Fruit fly (Drosophila melanogaster) whole organism, prepupa: ENCODE data around the gene homer.

Source experiments
- Blimp-1 ChIP-seq: fragments of 200-800 bp; sonication (Bioruptor generic); optimal IDR thresholded peaks from 3 replicates; lab custom pipeline; 2017; ENCODE audit warnings: missing biosample characterization, missing genetic modification characterization, mild to moderate bottlenecking, moderate library complexity, missing genetic modification reagents
- CG10669 ChIP-seq: fragments of 200-800 bp; sonication (Bioruptor generic); optimal IDR thresholded peaks from 3 replicates; lab custom pipeline; 2018; ENCODE audit warnings: missing biosample characterization, mild to moderate bottlenecking, missing genetic modification characterization, moderate library complexity
- CG11762 ChIP-seq: fragments of 200-800 bp; sonication (Bioruptor generic); optimal IDR thresholded peaks from 3 replicates; lab custom pipeline; 2016; ENCODE audit warnings: missing biosample characterization, missing genetic modification characterization; ENCODE audit not compliant: insufficient read depth
- CG11902 ChIP-seq: fragments of 200-800 bp; sonication (Bioruptor generic); optimal IDR thresholded peaks from 3 replicates; lab custom pipeline; 2016; ENCODE audit warnings: missing biosample characterization, missing genetic modification characterization
- CG1621 ChIP-seq: fragments of 200-800 bp; sonication (Bioruptor generic); optimal IDR thresholded peaks from 3 replicates; lab custom pipeline; 2018; ENCODE audit warnings: missing biosample characterization, mild to moderate bottlenecking, missing genetic modification characterization
- CG16779 ChIP-seq: fragments of 200-800 bp; sonication (Bioruptor generic); optimal IDR thresholded peaks from 3 replicates; lab custom pipeline; 2017; ENCODE audit warnings: missing biosample characterization, mild to moderate bottlenecking, missing genetic modification characterization
- CG4318 ChIP-seq: fragments of 200-800 bp; sonication (Bioruptor generic); optimal IDR thresholded peaks from 3 replicates; lab custom pipeline; 2017; ENCODE audit warnings: missing biosample characterization, mild to moderate bottlenecking, missing genetic modification characterization
- CG6163 ChIP-seq: fragments of 200-800 bp; sonication (Bioruptor generic); IDR thresholded peaks from 3 replicates; pipeline ENCODE4 v1.3.6; 2022; ENCODE audit warnings: missing biosample characterization, missing genetic modification characterization
- CG6276 ChIP-seq: fragments of 200-800 bp; sonication (Bioruptor generic); optimal IDR thresholded peaks from 2 replicates; lab custom pipeline; 2017; ENCODE audit warnings: missing biosample characterization, mild to moderate bottlenecking, missing genetic modification characterization
- CG6792 ChIP-seq: fragments of 200-800 bp; sonication (Bioruptor generic); optimal IDR thresholded peaks from 3 replicates; lab custom pipeline; 2016; ENCODE audit warnings: missing biosample characterization, missing genetic modification characterization
- CG6808 ChIP-seq: fragments of 200-800 bp; sonication (Bioruptor generic); optimal IDR thresholded peaks from 3 replicates; lab custom pipeline; 2017; ENCODE audit warnings: missing biosample characterization, missing genetic modification characterization, mild to moderate bottlenecking, moderate library complexity, missing genetic modification reagents
- CG8119 ChIP-seq: fragments of 200-800 bp; sonication (Bioruptor generic); IDR thresholded peaks from 3 replicates; pipeline ENCODE4 v1.3.6; 2022; ENCODE audit warnings: missing biosample characterization, missing genetic modification characterization
- CG8632 ChIP-seq: fragments of 200-800 bp; sonication (Bioruptor generic); optimal IDR thresholded peaks from 3 replicates; lab custom pipeline; 2016; ENCODE audit warnings: missing biosample characterization, missing genetic modification characterization
- CG9139 ChIP-seq: fragments of 200-800 bp; sonication (Bioruptor generic); optimal IDR thresholded peaks from 3 replicates; lab custom pipeline; 2017; ENCODE audit warnings: missing biosample characterization, mild to moderate bottlenecking, missing genetic modification characterization
- Eip75B ChIP-seq: fragments of 200-800 bp; sonication (Bioruptor generic); optimal IDR thresholded peaks from 3 replicates; lab custom pipeline; 2016; ENCODE audit warnings: missing biosample characterization, missing genetic modification characterization
- Eip78C ChIP-seq: fragments of 200-800 bp; sonication (Bioruptor generic); peaks from one replicate; lab custom pipeline; 2016; ENCODE audit warnings: missing biosample characterization, missing genetic modification characterization
- Ets21C ChIP-seq: fragments of 200-800 bp; sonication (Bioruptor generic); optimal IDR thresholded peaks from 3 replicates; lab custom pipeline; 2016; ENCODE audit warnings: missing biosample characterization, missing genetic modification characterization
- Gug ChIP-seq: fragments of 200-800 bp; sonication (Bioruptor generic); IDR thresholded peaks from 2 replicates; pipeline ENCODE4 v1.3.6; 2022; ENCODE audit warnings: missing biosample characterization, missing genetic modification characterization
- Hr38 ChIP-seq: sonication (Bioruptor generic); optimal IDR thresholded peaks from 2 replicates; lab custom pipeline; 2016; ENCODE audit warnings: missing biosample characterization, missing genetic modification characterization
- Lpt ChIP-seq: fragments of 200-800 bp; sonication (Bioruptor generic); optimal IDR thresholded peaks from 3 replicates; lab custom pipeline; 2016; ENCODE audit warnings: missing biosample characterization, missing genetic modification characterization
- Met ChIP-seq: fragments of 200-800 bp; sonication (Bioruptor generic); optimal IDR thresholded peaks from 3 replicates; lab custom pipeline; 2016; ENCODE audit warnings: missing biosample characterization, missing genetic modification characterization
- Smox ChIP-seq: fragments of 200-800 bp; sonication (Bioruptor generic); optimal IDR thresholded peaks from 3 replicates; lab custom pipeline; 2016; ENCODE audit warnings: missing biosample characterization, missing genetic modification characterization
- Sox102F ChIP-seq: fragments of 200-800 bp; sonication (Bioruptor generic); optimal IDR thresholded peaks from 2 replicates; lab custom pipeline; 2016; ENCODE audit warnings: missing biosample characterization, mild to moderate bottlenecking, missing genetic modification characterization
- Sox15 ChIP-seq: fragments of 200-800 bp; sonication (Bioruptor generic); optimal IDR thresholded peaks from 3 replicates; lab custom pipeline; 2016; ENCODE audit warnings: missing biosample characterization, missing genetic modification characterization
- achi ChIP-seq: fragments of 200-800 bp; sonication (Bioruptor generic); optimal IDR thresholded peaks from 3 replicates; lab custom pipeline; 2016; ENCODE audit warnings: missing biosample characterization, missing genetic modification characterization
- dac ChIP-seq: fragments of 200-800 bp; sonication (Bioruptor generic); optimal IDR thresholded peaks from 2 replicates; lab custom pipeline; 2017; ENCODE audit warnings: missing biosample characterization, mild to moderate bottlenecking, missing genetic modification characterization
- dsx ChIP-seq: fragments of 200-800 bp; optimal IDR thresholded peaks from 3 replicates; lab custom pipeline; 2019; ENCODE audit warnings: missing biosample characterization, mild to moderate bottlenecking, missing genetic modification characterization, moderate library complexity; ENCODE audit not compliant: poor library complexity, severe bottlenecking
- esn ChIP-seq: fragments of 200-800 bp; sonication (Bioruptor generic); optimal IDR thresholded peaks from 2 replicates; lab custom pipeline; 2016; ENCODE audit warnings: missing biosample characterization, mild to moderate bottlenecking, missing genetic modification characterization, moderate library complexity
- fd59A ChIP-seq: fragments of 200-800 bp; sonication (Bioruptor generic); optimal IDR thresholded peaks from 2 replicates; lab custom pipeline; 2017; ENCODE audit warnings: missing biosample characterization, mild to moderate bottlenecking, missing genetic modification characterization, missing genetic modification reagents
- fd85E ChIP-seq: fragments of 200-800 bp; sonication (Bioruptor generic); optimal IDR thresholded peaks from 3 replicates; lab custom pipeline; 2016; ENCODE audit warnings: missing biosample characterization, missing genetic modification characterization
- fkh ChIP-seq: fragments of 200-800 bp; sonication (Bioruptor generic); optimal IDR thresholded peaks from 3 replicates; lab custom pipeline; 2017; ENCODE audit warnings: missing biosample characterization, mild to moderate bottlenecking, missing genetic modification characterization, moderate library complexity
- lz ChIP-seq: fragments of 200-800 bp; sonication (Bioruptor generic); optimal IDR thresholded peaks from 3 replicates; lab custom pipeline; 2016; ENCODE audit warnings: missing biosample characterization, missing genetic modification characterization
- net ChIP-seq: fragments of 200-800 bp; sonication (Bioruptor generic); optimal IDR thresholded peaks from 3 replicates; lab custom pipeline; 2016; ENCODE audit warnings: missing biosample characterization, missing genetic modification characterization
- pdm3 ChIP-seq: fragments of 200-800 bp; sonication (Bioruptor generic); optimal IDR thresholded peaks from 3 replicates; lab custom pipeline; 2016; ENCODE audit warnings: missing biosample characterization, missing genetic modification characterization
- ss ChIP-seq, 2 experiments: fragments of 200-800 bp; sonication (Bioruptor generic); optimal IDR thresholded peaks; 2 replicates in 1 of 2; 3 replicates in 1 of 2; lab custom pipeline; 2017 to 2018; ENCODE audit warnings: mild to moderate bottlenecking in 2 of 2, missing biosample characterization in 2 of 2, missing genetic modification characterization in 2 of 2, moderate library complexity in 1 of 2
- topi ChIP-seq: fragments of 200-800 bp; sonication (Bioruptor generic); optimal IDR thresholded peaks from 3 replicates; lab custom pipeline; 2016; ENCODE audit warnings: missing biosample characterization, missing genetic modification characterization
- vri ChIP-seq: fragments of 200-800 bp; sonication (Bioruptor generic); optimal IDR thresholded peaks from 3 replicates; lab custom pipeline; 2016; ENCODE audit warnings: missing biosample characterization, mild to moderate bottlenecking, missing genetic modification characterization

The homer gene

DNA sequence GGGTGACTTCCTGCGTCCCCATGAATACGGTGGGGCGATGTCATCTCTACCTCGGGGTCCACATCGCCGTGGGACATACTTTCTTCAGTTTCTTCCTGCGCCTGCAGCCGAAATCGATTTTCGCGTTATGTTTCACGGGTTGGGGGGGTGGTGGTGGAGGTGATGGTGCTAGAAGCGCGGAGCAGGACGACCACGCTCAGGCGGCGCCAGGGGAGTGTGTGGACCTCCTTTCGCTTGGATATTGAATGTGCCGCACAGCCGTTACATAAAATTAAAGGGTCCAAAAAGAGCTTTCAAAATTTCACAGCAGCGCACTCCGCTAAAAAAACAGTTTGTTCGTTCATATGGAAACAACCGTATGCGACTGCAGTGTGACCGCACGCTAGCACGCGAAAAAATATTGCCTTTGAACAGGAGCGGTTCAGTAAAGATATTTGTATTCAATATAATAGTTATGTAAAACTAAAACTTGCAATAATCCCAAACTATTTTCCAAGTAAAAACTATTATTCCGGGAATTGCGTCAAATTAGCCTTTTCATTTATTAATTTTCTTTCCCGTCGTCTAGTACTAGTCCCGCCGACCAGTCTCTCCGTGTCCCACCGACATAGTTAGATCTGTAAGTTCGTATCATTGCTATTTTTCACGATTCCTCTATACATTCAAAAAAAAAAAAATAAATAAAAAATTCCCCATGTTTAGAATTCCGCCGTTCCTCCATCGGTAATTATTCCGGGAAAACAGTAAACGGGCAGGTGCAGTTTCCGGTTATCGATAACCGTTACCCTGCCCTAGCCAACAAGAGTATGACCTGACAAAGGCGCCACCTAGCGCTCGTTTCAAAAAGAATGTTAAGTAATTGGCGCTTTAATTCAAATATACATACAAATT, 38.9 kb downstream of the homer start, which contains the start of gene Nhe3 (continued):
- peak; percentile 71 for TF ChIP-seq Sox15
- TF ChIP-seq Eip78C (GFP tag; lab: Kevin White, UChicago): peak; percentile 94
- TF ChIP-seq CG4318 (GFP tag; lab: Kevin White, UChicago): no peak
- TF ChIP-seq Blimp-1 (GFP tag; lab: Kevin White, UChicago): peak; percentile 42
- peak; percentile 45 for TF ChIP-seq dac (GFP tag; lab: Kevin White, UChicago)
- peak; percentile 79 for TF ChIP-seq CG6792 (GFP tag; lab: Kevin White, UChicago)
- TF ChIP-seq Smox: no peak
- peak; percentile 94 for TF ChIP-seq CG11902 (GFP tag; lab: Kevin White, UChicago)
- no peak for TF ChIP-seq Sox102F
- no peak; the same call in 2 of the 3 replicates for TF ChIP-seq CG8119 (GFP tag; lab: Robert Waterston, UW)

DNA sequence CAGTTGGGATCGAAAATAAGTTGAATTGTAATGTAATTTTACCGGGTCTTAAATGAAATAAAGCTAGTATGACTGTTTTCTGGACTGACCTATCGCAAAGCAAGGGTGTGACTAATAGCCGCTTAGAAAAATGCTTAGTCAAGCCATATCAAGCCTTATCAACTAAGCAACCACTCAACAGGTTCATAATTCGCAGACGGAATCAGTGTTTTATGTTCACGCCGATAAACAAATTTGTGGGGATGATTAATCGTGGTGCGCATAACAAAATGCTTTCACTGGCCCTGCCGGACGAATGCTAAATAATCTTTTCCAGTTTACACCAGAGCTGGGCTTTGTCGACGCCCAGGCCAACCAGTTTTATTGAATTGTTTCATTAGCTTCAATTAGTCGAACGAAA, 40.2 kb downstream of the homer start:
- TF ChIP-seq achi (GFP tag; lab: Kevin White, UChicago) (no peak), fkh (GFP tag; lab: Kevin White, UChicago) (peak; percentile 45)
- TF ChIP-seq, all 60 proteins: peak for 1

DNA sequence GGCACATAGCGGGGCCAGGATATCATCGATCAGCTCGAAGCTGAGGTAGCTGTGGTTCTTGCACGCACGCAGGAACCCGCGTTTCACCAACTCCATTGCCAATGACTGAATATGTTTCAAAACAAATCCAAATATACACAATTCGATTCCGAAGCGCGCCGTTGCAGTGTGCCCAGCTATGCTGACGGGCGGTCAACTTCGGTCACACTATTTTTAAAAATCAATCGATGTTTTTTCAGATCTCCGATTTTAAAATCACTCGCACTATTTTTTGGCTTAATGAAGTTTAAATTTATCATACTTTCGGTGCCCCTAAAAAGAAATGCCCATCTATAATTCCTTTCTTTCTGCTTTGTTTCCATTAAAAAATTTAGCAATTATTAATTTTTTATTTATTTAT, 45.7 kb downstream of the homer start, which contains the start of gene Nse1:
Nse1 (minus strand) TSS at position 173 of the 400 bp plus-strand sequence.
- TF ChIP-seq fd59A (GFP tag; lab: Kevin White, UChicago) (no peak), Hr38 (no peak), esn (GFP tag; lab: Kevin White, UChicago) (no peak), CG8632 (GFP tag; lab: Kevin White, UChicago) (no peak), CG6163 (GFP tag; lab: Robert Waterston, UW) (no peak), pdm3 (GFP tag; lab: Kevin White, UChicago) (no peak), topi (GFP tag; lab: Kevin White, UChicago) (no peak), CG6276 (GFP tag; lab: Kevin White, UChicago) (no peak), Ets21C (GFP tag; lab: Kevin White, UChicago) (no peak), Eip75B (GFP tag; lab: Kevin White, UChicago) (no peak), net (GFP tag; lab: Kevin White, UChicago) (no peak), fkh (GFP tag; lab: Kevin White, UChicago) (no peak), CG16779 (tag; lab: Kevin White, UChicago) (no peak), dac (GFP tag; lab: Kevin White, UChicago) (no peak)
- TF ChIP-seq, all 60 proteins: peak for 0

DNA sequence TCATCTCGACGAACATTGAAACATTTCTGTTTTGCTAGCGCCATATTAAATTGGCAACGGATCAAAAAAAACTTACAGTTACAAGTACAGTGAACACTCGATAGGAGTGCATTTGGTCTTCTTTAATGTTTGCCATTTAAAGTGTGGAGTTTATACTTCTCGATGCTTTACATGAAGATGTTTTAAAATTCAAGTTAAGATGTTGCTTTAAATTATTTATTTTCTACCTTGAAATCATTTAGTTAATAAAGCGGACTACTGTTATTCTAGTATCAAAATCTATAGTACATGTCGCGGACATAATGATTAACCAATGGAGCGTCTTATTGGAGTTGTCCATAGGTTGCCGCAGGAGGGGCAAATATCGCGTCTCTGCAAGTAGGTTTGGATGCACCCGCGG, 46.6 kb downstream of the homer start, which contains the start of gene cort:
cort (minus strand) TSS at position 101 of the 400 bp plus-strand sequence.
- TF ChIP-seq fd85E (GFP tag; lab: Kevin White, UChicago): no peak
- TF ChIP-seq Eip75B (GFP tag; lab: Kevin White, UChicago): no peak
- TF ChIP-seq pdm3 (GFP tag; lab: Kevin White, UChicago): no peak
- no peak for TF ChIP-seq CG8119 (GFP tag; lab: Robert Waterston, UW)
- no peak for TF ChIP-seq Sox102F
- no peak for TF ChIP-seq dsx (GFP tag; lab: Kevin White, UChicago)
- TF ChIP-seq, all 60 proteins: peak for 0

DNA sequence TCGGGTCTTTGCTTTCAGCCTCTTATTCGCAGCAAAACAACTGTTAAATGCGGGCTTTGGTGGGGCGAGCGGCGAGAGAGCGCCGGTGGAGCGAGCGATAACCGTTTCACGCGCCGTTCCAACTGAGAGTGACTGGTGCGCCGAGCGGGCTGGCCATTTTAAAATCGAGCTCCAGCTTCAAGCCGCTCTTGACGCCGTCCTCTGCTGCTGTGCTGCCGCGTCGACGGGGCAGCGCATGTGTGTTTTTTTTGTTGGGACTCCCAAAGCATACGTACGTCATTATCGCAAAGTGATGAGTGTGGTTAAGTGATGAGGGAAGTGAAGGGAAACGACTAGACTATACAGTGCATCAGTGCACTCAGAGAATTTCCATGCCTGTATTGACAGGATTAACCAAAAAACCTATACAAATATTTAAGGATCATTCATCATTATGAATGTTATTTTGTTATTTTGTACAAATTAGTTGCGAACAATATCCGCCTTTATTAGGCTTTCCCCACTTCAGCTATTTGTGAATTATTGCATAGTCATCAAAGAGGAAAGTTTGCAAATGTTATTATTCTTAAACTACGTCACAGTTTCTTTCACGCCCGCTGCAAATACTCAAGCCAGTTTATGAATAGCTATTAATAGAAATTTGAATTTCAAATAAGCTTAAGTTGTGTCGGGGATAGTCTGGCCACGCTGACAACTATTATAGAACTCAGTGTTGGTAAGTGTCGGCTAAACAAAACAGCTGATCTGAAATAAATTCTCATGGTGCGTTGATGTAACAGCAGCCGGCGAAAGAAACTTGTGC, 49.7 kb downstream of the homer start, which contains the start of gene Spn27A:
Spn27A (minus strand) TSS at position 137 of the 802 bp plus-strand sequence.
- TF ChIP-seq Lpt (GFP tag; lab: Kevin White, UChicago) (no peak), Met (GFP tag; lab: Kevin White, UChicago) (no peak), CG6808 (GFP tag; lab: Kevin White, UChicago) (no peak), esn (GFP tag; lab: Kevin White, UChicago) (peak; percentile 78), dac (GFP tag; lab: Kevin White, UChicago) (peak; percentile 52), Eip75B (GFP tag; lab: Kevin White, UChicago) (no peak), CG11762 (GFP tag; lab: Kevin White, UChicago) (peak; percentile 60), CG9139 (GFP tag; lab: Kevin White, UChicago) (peak; percentile 68), CG1621 (tag; lab: Kevin White, UChicago) (peak; percentile 23), vri (GFP tag; lab: Kevin White, UChicago) (peak; percentile 83), Hr38 (no peak), ss (GFP tag; optimal IDR thresholded peaks at IDR 0.05; lab: Kevin White, UChicago) (no peak), CG6276 (GFP tag; lab: Kevin White, UChicago) (no peak), lz (GFP tag; lab: Kevin White, UChicago) (peak; percentile 75), CG11902 (GFP tag; lab: Kevin White, UChicago) (no peak), Gug (peak; percentile 71), Blimp-1 (GFP tag; lab: Kevin White, UChicago) (peak; percentile 20), CG10669 (GFP tag; lab: Kevin White, UChicago) (no peak), Eip78C (GFP tag; lab: Kevin White, UChicago) (peak; percentile 93)
